Worm (Caenorhabditis elegans): ENCODE measurements around the gene glb-4.

DNA sequence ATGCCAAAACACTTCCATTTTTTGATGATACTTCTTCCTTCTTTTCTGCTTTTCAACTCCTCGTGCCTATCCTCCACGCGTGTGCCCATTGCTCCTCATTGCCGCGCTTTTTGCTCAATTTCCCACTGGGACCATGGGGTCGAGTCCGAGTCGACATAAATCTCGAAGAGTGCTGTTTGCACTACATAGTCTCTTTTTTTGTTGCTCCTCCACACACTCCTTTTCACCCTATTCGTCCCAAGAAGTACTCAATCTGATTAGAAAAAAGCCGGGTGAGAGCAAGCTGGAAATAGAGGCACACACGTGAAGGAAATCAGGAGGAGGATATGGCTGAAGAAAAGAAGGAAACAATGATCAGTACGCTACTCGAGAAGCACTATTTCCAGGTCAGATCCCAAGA lies 31.6 kb upstream of the glb-4 start, which contains the start of gene arrd-6:
- TF ChIP-seq pqm-1 (tag; optimal IDR thresholded peaks at IDR 0.05) (no peak), gmeb-2 (tag; optimal IDR thresholded peaks at IDR 0.05) (no peak), rnt-1 (tag; optimal IDR thresholded peaks at IDR 0.05) (no peak), elt-2 (tag; optimal IDR thresholded peaks at IDR 0.05) (no peak)

Data from whole organism, late embryonic.